Fruit fly (Drosophila melanogaster): ENCODE measurements around the gene nom.

Gene nom

dm6 chr3R:8711890-8712449 lies 11.0 kb upstream of the nom start (continued):
- peak; percentile 86 for TF ChIP-seq CG4707 (GFP tag; optimal IDR thresholded peaks at IDR 0.05)
- TF ChIP-seq bsh (GFP tag; optimal IDR thresholded peaks at IDR 0.05): peak in 1 of 2 experiments; percentile 50
- peak; percentile 16 for TF ChIP-seq sd (tag; optimal IDR thresholded peaks at IDR 0.05)
- peak; percentile 35; the same call in 2 of the 3 replicates for TF ChIP-seq ci (GFP tag; IDR thresholded peaks at IDR 0.05)
- peak; percentile 5 for TF ChIP-seq Med (GFP tag)
- TF ChIP-seq CG7839 (tag; optimal IDR thresholded peaks at IDR 0.05): peak; percentile 24
- peak; percentile 3 for TF ChIP-seq tap (tag; optimal IDR thresholded peaks at IDR 0.05)
- TF ChIP-seq sug (tag; optimal IDR thresholded peaks at IDR 0.05): peak; percentile 11
- peak; percentile 23 for TF ChIP-seq CG3407 (GFP tag; optimal IDR thresholded peaks at IDR 0.05)
- 0 out of 3 replicates have a peak, but pooled peaks have one; percentile 45 for TF ChIP-seq so (GFP tag; IDR thresholded peaks at IDR 0.05)
- peak; percentile 32; the same call in 1 of the 2 replicates for TF ChIP-seq Ptx1 (GFP tag; IDR thresholded peaks at IDR 0.05)
- TF ChIP-seq Doc2 (GFP tag; IDR thresholded peaks at IDR 0.05): no peak
- no peak for TF ChIP-seq Nf-YC (tag; optimal IDR thresholded peaks at IDR 0.05)
- no peak for TF ChIP-seq ara (GFP tag; IDR thresholded peaks at IDR 0.05)
- no peak for TF ChIP-seq mld (GFP tag; IDR thresholded peaks at IDR 0.05; ENCODE audit: partially characterized antibody)
- 0 out of 4 replicates have a peak, but pooled peaks have one; percentile 35 for TF ChIP-seq chinmo (GFP tag; IDR thresholded peaks at IDR 0.05; ENCODE audit: partially characterized antibody)
- TF ChIP-seq Xbp1 (GFP tag; optimal IDR thresholded peaks at IDR 0.05): no peak
- no peak for TF ChIP-seq Scr (GFP tag; IDR thresholded peaks at IDR 0.05; ENCODE audit: partially characterized antibody)
- 0 out of 2 replicates have a peak, but pooled peaks have one; percentile 28 for TF ChIP-seq CG10959 (GFP tag; IDR thresholded peaks at IDR 0.05)
- TF ChIP-seq gcm (GFP tag; optimal IDR thresholded peaks at IDR 0.05): no peak
- peak; percentile 17 for TF ChIP-seq Sox100B (GFP tag; optimal IDR thresholded peaks at IDR 0.05)
- peak; percentile 21 for TF ChIP-seq CG10431 (GFP tag; optimal IDR thresholded peaks at IDR 0.05)
- peak; percentile 37; the same call in 1 of the 3 replicates for TF ChIP-seq row (GFP tag; IDR thresholded peaks at IDR 0.05)
- TF ChIP-seq ATbp (GFP tag; optimal IDR thresholded peaks at IDR 0.05): peak; percentile 34
- peak; percentile 45 for TF ChIP-seq Oli (tag; optimal IDR thresholded peaks at IDR 0.05)
- 0 out of 3 replicates have a peak, but pooled peaks have one; percentile 23 for TF ChIP-seq CG2889 (GFP tag; IDR thresholded peaks at IDR 0.05)
- TF ChIP-seq CG17359 (tag; optimal IDR thresholded peaks at IDR 0.05): peak; percentile 36
- no peak for TF ChIP-seq ind (GFP tag; optimal IDR thresholded peaks at IDR 0.05)
- TF ChIP-seq her (GFP tag; optimal IDR thresholded peaks at IDR 0.05): no peak
- TF ChIP-seq CG34376 (GFP tag; optimal IDR thresholded peaks at IDR 0.05): peak; percentile 39
- peak; percentile 69 for TF ChIP-seq Deaf1 (tag; optimal IDR thresholded peaks at IDR 0.05)
- 0 out of 3 replicates have a peak, but pooled peaks have one; percentile 3 for TF ChIP-seq zfh1 (GFP tag; IDR thresholded peaks at IDR 0.05)
- TF ChIP-seq CG17385 (GFP tag; optimal IDR thresholded peaks at IDR 0.05): peak; percentile 19
- TF ChIP-seq gsb (GFP tag; IDR thresholded peaks at IDR 0.05): no peak
- no peak; the same call in 2 of the 3 replicates for TF ChIP-seq B-H1 (GFP tag; IDR thresholded peaks at IDR 0.05)
- TF ChIP-seq CG4360 (GFP tag; IDR thresholded peaks at IDR 0.05): no peak
- no peak for TF ChIP-seq stwl (tag; optimal IDR thresholded peaks at IDR 0.05)
- TF ChIP-seq bcd (GFP tag; optimal IDR thresholded peaks at IDR 0.05): no peak
- TF ChIP-seq Asciz (GFP tag; optimal IDR thresholded peaks at IDR 0.05): peak; percentile 41
- no peak for TF ChIP-seq Hmx (GFP tag; optimal IDR thresholded peaks at IDR 0.05)
- TF ChIP-seq br (optimal IDR thresholded peaks at IDR 0.05): no peak
- TF ChIP-seq CG17328 (GFP tag; IDR thresholded peaks at IDR 0.05): peak; percentile 7; the same call in 1 of the 2 replicates
- no peak for TF ChIP-seq danr (GFP tag; IDR thresholded peaks at IDR 0.05)
- peak in 1 of 2 experiments; percentile 86 for TF ChIP-seq Hr78 (GFP tag; optimal IDR thresholded peaks at IDR 0.05)
- peak; percentile 4; the same call in 1 of the 2 replicates for TF ChIP-seq Drgx (GFP tag; IDR thresholded peaks at IDR 0.05)
- TF ChIP-seq Optix (GFP tag; IDR thresholded peaks at IDR 0.05): 0 out of 3 replicates have a peak, but pooled peaks have one; percentile 26
- peak; percentile 37 for TF ChIP-seq unpg (GFP tag; optimal IDR thresholded peaks at IDR 0.05)
- peak; percentile 3 for TF ChIP-seq PHDP (tag; optimal IDR thresholded peaks at IDR 0.05)
- TF ChIP-seq CG12391 (tag; optimal IDR thresholded peaks at IDR 0.05): peak; percentile 28

Measured in whole organism, embryonic.